Fruit fly (Drosophila melanogaster): ENCODE measurements around the gene CG9915.

Gene CG9915

DNA sequence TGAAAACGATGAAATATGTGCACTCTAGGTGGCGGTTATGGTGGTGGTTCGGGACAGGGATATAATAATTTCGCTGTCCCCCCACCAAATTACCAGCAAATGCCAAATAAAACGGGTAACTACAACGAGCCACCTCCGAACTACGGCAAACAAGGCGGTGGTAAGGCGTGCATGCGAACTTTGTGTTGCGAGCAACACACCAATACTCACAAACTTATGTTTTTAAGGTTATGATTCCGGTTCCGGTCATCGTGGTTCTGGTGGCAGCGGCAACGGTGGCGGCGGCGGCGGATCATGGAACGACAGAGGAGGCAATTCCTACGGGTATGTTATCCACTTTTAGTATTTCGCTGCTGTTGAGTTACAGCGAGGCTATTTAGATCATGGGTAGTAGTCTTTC, 23.9 kb downstream of the CG9915 start (continued):
- TF ChIP-seq cg (GFP tag; optimal IDR thresholded peaks at IDR 0.05) (peak; percentile 41), ato (GFP tag; IDR thresholded peaks at IDR 0.05; ENCODE audit: partially characterized antibody) (no peak), CG12299 (tag; optimal IDR thresholded peaks at IDR 0.05) (no peak), YL-1 (GFP tag; optimal IDR thresholded peaks at IDR 0.05) (peak; percentile 48), MESR4 (GFP tag; optimal IDR thresholded peaks at IDR 0.05) (peak; percentile 57), HmgD (GFP tag; optimal IDR thresholded peaks at IDR 0.05) (no peak), wek (GFP tag; optimal IDR thresholded peaks at IDR 0.05) (no peak), CG15073 (GFP tag; optimal IDR thresholded peaks at IDR 0.05) (no peak), chn (GFP tag; optimal IDR thresholded peaks at IDR 0.05) (no peak), bigmax (GFP tag; optimal IDR thresholded peaks at IDR 0.05) (peak; percentile 92), CG10209 (GFP tag; optimal IDR thresholded peaks at IDR 0.05) (no peak)

DNA sequence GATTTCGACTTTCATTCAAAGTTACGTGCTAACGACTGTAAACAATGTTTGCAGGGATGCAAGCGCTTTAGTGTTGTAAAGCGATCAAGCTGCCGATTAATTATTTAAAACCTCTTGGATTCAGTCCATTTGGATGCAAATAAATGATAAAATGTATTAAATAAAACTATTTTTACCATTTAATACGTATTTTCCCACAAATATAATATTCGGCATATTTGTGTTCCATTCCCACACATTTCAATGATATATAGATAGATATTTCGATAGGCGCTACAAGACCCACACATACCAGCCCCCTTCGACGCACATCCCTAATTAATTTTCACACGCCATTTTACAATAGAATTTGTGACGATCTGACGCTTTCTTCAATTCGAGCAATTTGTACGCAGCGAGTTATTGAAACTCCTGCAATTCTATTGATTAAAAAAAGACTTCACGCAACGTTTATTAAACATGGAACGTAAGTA, 24.4 kb downstream of the CG9915 start, which contains the start of the genes CG32576 and caz:
Gene CG32576, minus strand, starts transcription at position 42 of the 473 bp plus-strand sequence.
Gene caz, plus strand, starts transcription at position 319 of the 473 bp plus-strand sequence.
- TF ChIP-seq CG17912 (GFP tag; optimal IDR thresholded peaks at IDR 0.05) = no peak
- TF ChIP-seq CG15601 (tag; optimal IDR thresholded peaks at IDR 0.05) = peak; percentile 72
- TF ChIP-seq sna (GFP tag; IDR thresholded peaks at IDR 0.05; ENCODE audit: partially characterized antibody) = peak; percentile 56; the same call in 1 of the 2 replicates
- no peak for TF ChIP-seq scrt (GFP tag; optimal IDR thresholded peaks at IDR 0.05)
- no peak for TF ChIP-seq Sry-β (GFP tag; optimal IDR thresholded peaks at IDR 0.05)
- TF ChIP-seq dysf (GFP tag; IDR thresholded peaks at IDR 0.05) = no peak
- no peak for TF ChIP-seq D (optimal IDR thresholded peaks at IDR 0.05)
- peak; percentile 23 for TF ChIP-seq D (GFP tag; optimal IDR thresholded peaks at IDR 0.05)
- TF ChIP-seq CG34224 (GFP tag; IDR thresholded peaks at IDR 0.05; ENCODE audit: partially characterized antibody) = peak; percentile 60
- no peak for TF ChIP-seq CG4328 (GFP tag; optimal IDR thresholded peaks at IDR 0.05)
- TF ChIP-seq salm (tag; optimal IDR thresholded peaks at IDR 0.05) = no peak
- TF ChIP-seq sc (optimal IDR thresholded peaks at IDR 0.05) = no peak
- no peak for TF ChIP-seq sc (GFP tag; optimal IDR thresholded peaks at IDR 0.05)
- no peak for TF ChIP-seq Poxn (GFP tag; IDR thresholded peaks at IDR 0.05)
- peak; percentile 36; the same call in 1 of the 2 replicates for TF ChIP-seq Xrp1 (GFP tag; IDR thresholded peaks at IDR 0.05)
- no peak for TF ChIP-seq HmgD (GFP tag; optimal IDR thresholded peaks at IDR 0.05)
- peak; percentile 65 for TF ChIP-seq Sin3A (optimal IDR thresholded peaks at IDR 0.05)
- no peak for TF ChIP-seq CG14014 (GFP tag; IDR thresholded peaks at IDR 0.05)
- TF ChIP-seq Elba2 (GFP tag; optimal IDR thresholded peaks at IDR 0.05) = no peak
- TF ChIP-seq CG13775 (GFP tag; optimal IDR thresholded peaks at IDR 0.05) = no peak
- TF ChIP-seq CG9215 (GFP tag; IDR thresholded peaks at IDR 0.05) = no peak
- peak; percentile 40 for TF ChIP-seq Myb (GFP tag; optimal IDR thresholded peaks at IDR 0.05)
- peak; percentile 4 for TF ChIP-seq Hsf (GFP tag; optimal IDR thresholded peaks at IDR 0.05)
- peak; percentile 72 for TF ChIP-seq CG13287 (GFP tag; IDR thresholded peaks at IDR 0.05; ENCODE audit: partially characterized antibody)
- TF ChIP-seq CG31224 (GFP tag; IDR thresholded peaks at IDR 0.05) = no peak
- TF ChIP-seq lbe (GFP tag; optimal IDR thresholded peaks at IDR 0.05) = peak; percentile 63
- TF ChIP-seq CG15269 (tag; optimal IDR thresholded peaks at IDR 0.05) = peak; percentile 22
- no peak for TF ChIP-seq repo (GFP tag; optimal IDR thresholded peaks at IDR 0.05)
- peak; percentile 18 for TF ChIP-seq CG4820 (GFP tag; optimal IDR thresholded peaks at IDR 0.05)
- no peak for TF ChIP-seq Dad (GFP tag; optimal IDR thresholded peaks at IDR 0.05)
- no peak for TF ChIP-seq mld (GFP tag; IDR thresholded peaks at IDR 0.05; ENCODE audit: partially characterized antibody)
- peak; percentile 32; the same call in 1 of the 2 replicates for TF ChIP-seq hbn (GFP tag; IDR thresholded peaks at IDR 0.05; ENCODE audit: partially characterized antibody)
- peak; percentile 59 for TF ChIP-seq CG13424 (tag; optimal IDR thresholded peaks at IDR 0.05)
- no peak for TF ChIP-seq CG12071 (GFP tag; optimal IDR thresholded peaks at IDR 0.05)
- 0 out of 2 replicates have a peak, but pooled peaks have one; percentile 47 for TF ChIP-seq bbx (GFP tag; IDR thresholded peaks at IDR 0.05; ENCODE audit: partially characterized antibody)
- TF ChIP-seq Mad (GFP tag; optimal IDR thresholded peaks at IDR 0.05) = no peak
- TF ChIP-seq CG32767 (GFP tag; IDR thresholded peaks at IDR 0.05) = 0 out of 2 replicates have a peak, but pooled peaks have one; percentile 20
- no peak for TF ChIP-seq Hr78 (GFP tag; optimal IDR thresholded peaks at IDR 0.05)
- TF ChIP-seq CG8089 (GFP tag; optimal IDR thresholded peaks at IDR 0.05) = no peak
- TF ChIP-seq CG10565 (GFP tag; optimal IDR thresholded peaks at IDR 0.05) = no peak

Measured in whole organism, embryonic.